Worm (Caenorhabditis elegans) whole organism, dauer: Measurements from ENCODE around the gene B0336.13.

Experiments used
- unc-62 ChIP-seq: sonication (generic microtip); optimal IDR thresholded peaks from 2 replicates; lab custom pipeline; 2017; ENCODE audit warnings: missing biosample characterization, missing genetic modification reagents, missing genetic modification characterization

B0336.13 gene

DNA sequence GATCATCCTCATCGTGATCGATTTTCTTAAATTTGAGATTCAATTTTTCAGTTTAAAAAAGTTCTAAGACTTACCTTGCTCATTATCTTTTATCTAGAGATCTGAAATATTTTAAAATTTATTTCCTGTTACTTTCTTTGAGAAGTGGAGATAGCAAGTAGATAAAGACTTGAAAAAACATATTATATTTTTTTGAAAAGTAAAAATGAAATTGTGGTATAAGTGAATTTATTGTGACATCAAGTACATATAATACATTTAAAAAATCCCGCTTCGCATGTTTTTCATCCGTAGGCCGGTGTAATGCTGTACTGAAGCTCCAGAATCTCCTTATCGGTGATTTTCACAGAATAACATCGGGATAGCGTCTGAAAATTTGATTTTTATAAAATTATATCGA lies 3.4 kb downstream of the B0336.13 start, which contains the start of gene B0336.7:
TSS of gene B0336.7 (minus strand) at position 101 of the 400 bp plus-strand sequence.
- no peak for TF ChIP-seq unc-62 (GFP tag; lab: Kevin White, UChicago)

DNA sequence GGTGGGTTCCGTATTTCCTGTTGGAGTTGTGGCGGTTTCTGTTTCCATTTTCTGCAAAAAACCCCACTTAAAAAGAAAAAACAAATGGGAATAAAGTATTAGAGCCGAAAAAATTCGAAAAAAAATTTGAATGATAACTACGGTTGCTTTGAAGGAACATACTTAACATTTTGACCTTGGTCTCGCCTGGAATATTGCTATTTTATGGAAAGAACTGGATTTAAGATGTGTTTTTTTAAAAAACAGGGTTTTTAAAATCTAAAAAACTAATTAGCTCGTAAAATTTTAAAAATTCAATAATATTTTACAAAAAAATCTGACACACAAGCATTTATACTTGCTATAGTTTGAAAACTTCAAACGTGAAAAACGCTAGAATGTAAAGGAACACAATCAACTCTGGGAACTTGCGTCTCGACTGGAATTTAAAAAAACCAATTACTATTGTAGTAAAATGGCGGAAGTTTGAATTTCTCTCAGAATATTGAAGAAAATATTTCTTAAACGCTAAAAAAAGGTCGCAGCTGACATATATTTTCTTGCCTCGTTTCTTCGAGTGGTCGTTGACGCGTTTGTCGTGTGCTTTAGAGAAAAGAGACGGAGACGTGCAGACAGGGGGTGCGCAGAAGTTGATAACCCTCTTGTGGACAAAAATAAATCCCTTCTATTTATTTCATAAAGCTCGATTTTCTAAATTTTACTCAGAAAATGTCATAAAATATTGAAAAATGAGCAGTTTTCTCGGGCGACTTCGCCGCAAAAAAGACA lies 4.3 kb downstream of the B0336.13 start, which contains the start of the genes lgg-3 and rgs-5:
TSS of gene lgg-3 (minus strand) at position 51 of the 768 bp plus-strand sequence.
TSS of gene rgs-5 (plus strand) at position 593 of the 768 bp plus-strand sequence.
- TF ChIP-seq unc-62 (GFP tag; lab: Kevin White, UChicago) = no peak

DNA sequence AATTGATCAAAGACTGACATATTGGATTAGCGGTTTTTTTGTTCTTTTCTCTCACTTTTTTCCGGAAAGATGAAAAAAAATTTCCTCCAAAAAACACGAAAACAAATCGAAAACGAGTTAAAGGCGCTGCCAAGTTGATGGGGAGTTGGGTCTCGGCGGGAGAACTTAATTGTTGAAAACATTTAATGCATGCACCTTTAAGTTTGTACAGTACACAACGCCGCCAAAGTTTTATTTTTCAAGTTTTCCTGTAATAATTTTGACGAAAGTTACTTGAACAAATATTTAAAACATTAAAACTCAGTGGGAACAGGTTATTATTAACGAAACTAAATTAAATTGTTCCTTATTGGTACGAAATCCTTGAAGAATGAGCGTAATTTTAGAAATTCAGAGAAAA lies 7.7 kb downstream of the B0336.13 start:
- no peak for TF ChIP-seq unc-62 (GFP tag; lab: Kevin White, UChicago)

DNA sequence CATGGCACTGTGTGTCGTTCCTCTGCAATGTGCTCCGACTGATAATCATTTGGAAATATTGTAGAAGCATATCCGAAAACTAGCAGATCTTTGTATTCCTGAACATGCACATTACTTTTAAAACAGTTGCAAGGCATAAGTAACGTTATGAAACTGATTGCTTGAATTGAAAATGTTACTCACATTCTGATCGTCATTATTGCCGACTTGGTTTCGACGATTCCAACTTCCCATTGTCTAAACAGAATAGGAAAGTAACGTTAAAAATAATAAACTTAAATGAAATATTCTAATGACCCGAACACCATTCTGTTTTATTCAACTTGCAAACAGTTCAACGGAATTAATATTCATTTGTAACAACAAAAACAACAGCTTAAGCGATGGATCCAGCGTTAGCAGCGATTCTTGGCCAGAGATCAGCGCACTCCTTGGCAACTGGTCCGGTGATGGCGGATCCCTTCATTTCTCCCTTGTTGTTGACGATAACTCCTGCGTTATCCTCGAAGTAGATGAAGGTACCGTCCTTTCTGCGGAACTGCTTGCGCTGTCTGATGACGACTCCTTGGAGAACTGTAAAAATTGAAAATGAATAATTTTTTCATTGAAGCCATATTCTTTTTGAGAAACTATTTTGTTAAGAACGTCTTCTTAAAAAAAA lies 11.5 kb downstream of the B0336.13 start, which contains the start of gene swp-1:
TSS of gene swp-1 (minus strand) at position 298 of the 661 bp plus-strand sequence.
- TF ChIP-seq unc-62 (GFP tag; lab: Kevin White, UChicago) = no peak

DNA sequence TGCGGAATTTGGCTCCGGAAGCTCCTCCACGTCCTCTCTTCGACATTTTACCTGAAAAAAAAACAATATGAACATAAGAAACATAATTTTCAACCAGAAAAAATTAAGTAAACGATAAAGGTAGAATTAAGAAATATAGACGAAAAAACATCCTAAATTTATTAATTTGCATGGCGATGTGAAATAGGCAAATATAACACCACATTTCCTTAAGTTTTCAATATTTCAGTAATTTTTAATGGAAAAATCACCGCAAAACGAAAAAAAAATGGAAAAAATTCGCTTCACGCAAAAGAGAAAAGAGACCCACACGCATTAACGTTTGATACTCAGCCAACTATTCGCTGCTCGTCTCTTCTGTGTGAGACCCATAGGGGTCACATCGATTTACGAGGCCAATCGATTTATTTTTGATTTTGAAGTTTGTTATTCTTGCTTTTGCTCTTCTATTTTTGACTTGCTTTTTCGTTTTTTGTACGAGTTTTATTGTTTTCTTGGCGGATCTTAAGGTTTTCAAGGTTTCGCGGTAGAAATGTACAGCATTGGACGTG lies 12.3 kb downstream of the B0336.13 start, which contains the start of gene rpl-23:
TSS of gene rpl-23 (minus strand) at position 51 of the 551 bp plus-strand sequence.
- TF ChIP-seq unc-62 (GFP tag; lab: Kevin White, UChicago) = no peak

DNA sequence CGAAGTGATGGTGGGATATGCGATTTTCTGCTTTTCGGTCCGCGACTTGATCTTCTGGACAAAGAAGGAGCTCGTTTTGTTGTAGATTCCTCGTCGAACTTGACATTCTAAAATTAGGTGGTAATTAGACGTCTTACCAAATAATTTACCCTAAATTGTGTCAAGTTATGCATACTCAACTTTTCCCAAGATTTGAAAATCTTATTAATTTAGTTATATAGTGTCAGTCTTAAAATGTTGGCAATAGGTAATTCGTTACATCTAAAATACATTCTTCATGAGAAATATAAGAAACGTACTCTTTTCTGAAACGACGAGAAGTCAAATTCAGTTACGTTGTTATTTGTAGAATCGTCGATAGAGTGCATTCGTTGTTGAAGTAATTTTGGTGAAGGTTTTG lies 13.7 kb downstream of the B0336.13 start:
- TF ChIP-seq unc-62 (GFP tag; lab: Kevin White, UChicago) = no peak

DNA sequence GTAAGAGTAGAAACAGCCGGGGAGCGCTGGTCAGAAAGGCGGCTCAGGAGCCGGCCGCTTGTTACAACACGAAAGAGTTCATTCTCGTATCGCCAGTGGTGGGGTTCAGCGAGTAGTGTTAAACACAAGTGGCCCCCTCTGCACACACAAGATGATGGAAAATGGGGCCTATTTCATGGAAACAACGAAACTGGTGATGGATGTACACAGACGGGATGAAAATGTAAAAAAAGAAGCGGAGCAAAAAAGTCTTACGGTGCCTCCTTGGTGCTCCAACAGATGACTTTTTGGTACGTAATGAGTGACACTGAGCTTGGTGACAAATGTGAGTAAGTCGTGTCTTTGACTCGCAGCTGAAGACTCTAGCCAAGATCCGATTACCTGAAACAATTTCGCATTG lies 14.2 kb downstream of the B0336.13 start:
- no peak for TF ChIP-seq unc-62 (GFP tag; lab: Kevin White, UChicago)

DNA sequence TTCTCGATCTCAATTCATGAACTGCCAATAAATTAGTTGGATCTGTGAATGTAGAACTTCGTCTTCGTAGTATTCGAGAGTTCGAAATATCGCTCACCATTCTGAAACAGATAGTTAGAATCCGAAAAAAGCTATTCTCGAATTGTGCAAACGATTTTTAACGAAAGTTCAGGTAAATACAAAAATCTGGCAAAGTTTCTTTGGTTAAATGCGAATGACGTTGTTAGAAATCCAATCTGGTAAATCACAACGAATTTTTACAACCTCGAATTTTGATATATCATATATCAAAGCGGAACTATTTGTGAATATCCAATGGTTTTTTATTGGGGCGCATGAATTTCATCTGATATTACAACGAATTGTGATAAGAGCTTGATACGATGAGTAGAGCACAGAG lies 15.4 kb downstream of the B0336.13 start, which contains the start of gene hpo-28:
TSS of gene hpo-28 (minus strand) at position 101 of the 400 bp plus-strand sequence.
- no peak for TF ChIP-seq unc-62 (GFP tag; lab: Kevin White, UChicago)

DNA sequence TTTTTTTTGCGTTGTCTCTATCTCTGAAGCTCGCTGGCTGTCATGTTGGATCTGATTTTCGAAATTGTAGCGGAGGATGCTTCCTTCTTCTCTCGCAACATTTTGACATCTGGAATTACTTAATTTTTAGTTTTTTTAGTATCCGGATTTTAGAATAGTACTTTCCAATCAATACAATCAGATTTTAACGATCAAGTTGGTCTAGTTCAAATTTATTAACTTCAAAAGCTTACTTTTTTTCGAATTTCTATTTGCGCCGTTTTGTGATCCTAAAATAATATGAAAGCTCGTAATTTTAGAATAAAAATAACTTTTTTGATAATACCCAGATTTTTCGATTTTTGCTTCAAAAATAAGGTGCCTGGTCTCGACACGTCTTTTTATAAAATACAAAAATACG lies 16.2 kb downstream of the B0336.13 start, which contains the start of gene B0336.12:
TSS of gene B0336.12 (minus strand) at position 101 of the 400 bp plus-strand sequence.
- no peak for TF ChIP-seq unc-62 (GFP tag; lab: Kevin White, UChicago)

DNA sequence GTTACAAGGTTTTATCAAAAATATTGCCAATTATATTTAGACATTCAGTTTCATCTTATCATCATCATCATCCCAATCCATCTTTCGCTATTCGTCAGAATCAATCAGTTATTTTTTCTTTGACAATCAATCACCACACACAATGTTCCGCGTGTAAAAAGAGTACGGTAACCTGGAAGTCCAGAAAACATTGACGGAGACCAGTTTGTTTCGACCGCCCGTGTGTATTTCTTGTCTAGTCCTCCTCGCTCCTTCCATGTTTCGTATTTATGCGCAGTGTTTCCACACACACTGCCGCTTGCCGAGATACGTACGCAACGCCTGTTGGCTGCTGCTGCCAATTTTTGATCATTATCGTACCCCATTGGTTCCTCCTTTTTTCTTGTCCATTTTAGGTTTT lies 16.8 kb downstream of the B0336.13 start:
- no peak for TF ChIP-seq unc-62 (GFP tag; lab: Kevin White, UChicago)

DNA sequence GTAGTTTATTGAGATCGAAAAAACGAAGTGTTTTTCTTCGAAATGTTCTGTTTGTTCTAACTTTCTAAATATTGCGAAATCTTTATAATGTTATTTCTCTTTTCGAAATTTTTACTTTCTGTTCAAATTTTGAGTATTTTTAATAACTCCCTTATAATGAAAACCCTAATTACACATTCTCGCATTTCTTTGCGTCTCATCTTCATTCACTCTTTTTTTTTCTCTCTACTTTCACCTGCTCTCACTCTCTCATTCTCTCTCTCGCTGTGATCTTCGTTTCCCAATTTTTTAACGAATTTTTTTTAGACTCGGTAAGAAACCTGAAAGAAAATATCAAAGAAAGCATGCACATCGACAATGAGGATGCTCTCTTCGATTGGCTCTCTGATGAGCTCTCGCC lies 17.4 kb downstream of the B0336.13 start, which contains the start of gene rbm-26:
TSS of gene rbm-26 (plus strand) at position 301 of the 400 bp plus-strand sequence.
- TF ChIP-seq unc-62 (GFP tag; lab: Kevin White, UChicago) = no peak

DNA sequence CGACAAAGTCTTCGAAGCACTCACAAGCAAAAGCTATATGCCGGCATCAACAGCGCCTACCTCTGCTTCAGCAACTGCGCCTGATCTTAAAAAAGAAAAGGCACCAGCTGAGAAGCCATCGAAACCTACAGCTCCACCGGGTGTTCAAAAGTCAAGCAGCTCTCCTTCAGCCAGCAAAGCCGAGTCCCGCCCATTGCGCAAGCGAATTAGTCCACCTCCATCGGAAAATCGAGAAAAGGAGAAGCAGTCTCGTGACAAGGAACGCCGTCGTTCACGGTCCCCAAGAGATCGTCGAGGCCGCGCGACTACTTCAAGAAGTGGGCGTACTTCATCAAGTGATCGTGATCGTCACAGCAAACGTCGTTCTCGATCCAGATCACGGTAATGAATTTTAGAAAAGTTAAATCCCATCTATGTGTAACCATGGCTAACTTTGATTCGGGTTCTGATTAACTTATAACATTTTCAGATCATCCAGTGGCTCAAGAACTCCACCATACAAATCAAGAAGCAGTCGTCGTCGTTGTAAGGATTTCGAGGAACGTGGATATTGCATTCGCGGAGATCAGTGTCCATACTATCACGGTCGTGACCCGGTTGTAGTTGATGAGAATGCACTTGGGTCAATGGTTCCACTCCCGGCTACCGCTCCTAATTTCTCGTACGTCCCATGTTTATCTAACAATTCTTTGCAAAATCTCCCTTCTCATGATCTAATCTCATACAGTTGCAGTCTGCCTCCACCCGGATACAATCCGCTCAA lies 18.2 kb downstream of the B0336.13 start:
- no peak for TF ChIP-seq unc-62 (GFP tag; lab: Kevin White, UChicago)

DNA sequence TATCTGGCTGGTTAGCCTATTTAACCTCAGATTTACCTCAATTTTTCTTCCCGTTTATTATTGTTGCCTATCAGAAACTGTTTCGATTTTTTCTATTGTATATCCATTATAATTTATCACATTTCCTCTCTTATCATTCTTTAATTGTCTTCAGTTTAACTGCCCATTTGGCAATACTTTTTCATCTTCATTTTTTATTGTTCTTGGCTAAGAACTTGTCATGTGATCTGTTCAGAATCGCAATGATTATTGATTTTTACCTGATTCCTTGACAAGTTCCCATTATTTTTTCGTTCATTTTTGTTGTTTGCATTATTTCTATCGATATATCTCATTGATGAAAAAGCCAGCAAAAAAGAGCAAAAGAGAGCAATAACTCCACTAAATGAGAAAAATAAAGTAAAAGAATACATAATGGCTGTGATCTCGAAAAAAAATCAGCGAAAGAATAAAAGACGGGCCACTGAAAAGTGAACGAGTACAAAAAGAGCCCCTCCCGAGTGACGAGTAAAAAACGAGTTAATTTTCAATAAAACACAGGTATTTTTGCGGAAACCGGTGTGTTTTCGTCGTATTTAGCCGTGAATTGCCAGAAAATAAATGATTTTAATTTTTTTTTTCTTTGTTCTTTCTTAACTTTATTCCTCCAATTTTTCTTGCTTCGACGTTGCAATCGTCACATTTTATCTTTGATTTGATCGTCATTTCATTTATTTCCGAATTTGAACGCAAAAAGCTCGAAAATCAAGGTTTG lies 20.6 kb downstream of the B0336.13 start, which contains the start of gene arf-1:
TSS of gene arf-1 (plus strand) at position 657 of the 754 bp plus-strand sequence.
- TF ChIP-seq unc-62 (GFP tag; lab: Kevin White, UChicago) = no peak

DNA sequence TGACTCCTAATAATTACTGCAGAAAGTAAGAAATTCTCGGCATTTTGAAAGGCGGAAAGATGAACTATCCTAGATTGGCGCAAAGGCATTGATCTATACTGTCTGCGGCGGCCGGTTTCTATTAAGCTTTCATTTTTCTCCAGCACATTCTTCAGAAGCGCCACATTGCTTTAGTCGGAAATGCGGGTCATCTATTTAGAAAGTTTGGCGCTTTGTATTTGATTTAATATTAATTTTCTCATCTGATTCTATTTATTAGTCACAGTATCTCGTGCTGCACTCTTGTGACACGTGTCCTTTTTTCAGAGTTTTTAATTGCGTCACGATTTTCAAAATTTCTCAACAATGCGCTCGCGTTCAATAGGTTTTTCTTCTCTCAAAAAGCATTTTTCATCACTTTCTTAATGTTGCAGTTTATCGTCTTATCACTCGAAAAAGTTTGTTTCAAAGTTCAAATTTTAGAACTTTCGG lies 21.2 kb downstream of the B0336.13 start:
- no peak for TF ChIP-seq unc-62 (GFP tag; lab: Kevin White, UChicago)
